Worm (Caenorhabditis elegans) whole organism, L3 larva: ENCODE data around the gene C47D12.2.
A peak's percentile ranks its signal among the peaks of the same experiment; 100 is the strongest.

ENCODE experiments used
- R02D3.7 ChIP-seq: fragments of 150-350 bp; optimal IDR thresholded peaks from 2 replicates; lab custom pipeline; 2014; ENCODE audit warnings: missing biosample characterization, missing genetic modification characterization
- aly-2 ChIP-seq: fragments of 150-350 bp; optimal IDR thresholded peaks from 2 replicates; lab custom pipeline; 2014; ENCODE audit warnings: missing biosample characterization, missing genetic modification characterization
- ama-1 ChIP-seq: fragments of 150-350 bp; optimal IDR thresholded peaks from 2 replicates; lab custom pipeline; 2018
- ceh-16 ChIP-seq: sonication (generic microtip); optimal IDR thresholded peaks from 2 replicates; lab custom pipeline; 2017; ENCODE audit warnings: missing biosample characterization, missing genetic modification characterization
- ceh-28 ChIP-seq: fragments of 150-350 bp; optimal IDR thresholded peaks from 2 replicates; lab custom pipeline; 2014; ENCODE audit warnings: missing biosample characterization, missing genetic modification reagents, missing genetic modification characterization
- ceh-82 ChIP-seq: fragments of 150-350 bp; optimal IDR thresholded peaks from 2 replicates; lab custom pipeline; 2014; ENCODE audit warnings: missing biosample characterization, missing genetic modification characterization
- ceh-9 ChIP-seq: sonication (generic microtip); optimal IDR thresholded peaks from 2 replicates; lab custom pipeline; 2018; ENCODE audit warnings: missing biosample characterization, missing genetic modification characterization
- daf-12 ChIP-seq: fragments of 150-350 bp; optimal IDR thresholded peaks from 2 replicates; lab custom pipeline; 2014; ENCODE audit warnings: missing biosample characterization, missing genetic modification reagents, missing genetic modification characterization
- egl-27 ChIP-seq: sonication (generic microtip); optimal IDR thresholded peaks from 4 replicates; lab custom pipeline; 2017; ENCODE audit warnings: missing biosample characterization, missing genetic modification reagents, missing genetic modification characterization
- elt-3 ChIP-seq, 3 experiments: fragments of 150-350 bp in 1 of 3; sonication (generic microtip) in 2 of 3; optimal IDR thresholded peaks; 2 replicates in 2 of 3; 4 replicates in 1 of 3; lab custom pipeline; 2014 to 2017; ENCODE audit warnings: missing biosample characterization in 3 of 3, missing genetic modification characterization in 3 of 3
- eor-1 ChIP-seq, 2 experiments: fragments of 150-350 bp; optimal IDR thresholded peaks; 2 replicates each; lab custom pipeline; 2014 to 2018; ENCODE audit warnings: missing biosample characterization in 2 of 2, missing genetic modification characterization in 2 of 2
- fkh-10 ChIP-seq: sonication (generic microtip); optimal IDR thresholded peaks from 2 replicates; lab custom pipeline; 2017; ENCODE audit warnings: missing biosample characterization, missing genetic modification reagents, missing genetic modification characterization
- fos-1 ChIP-seq: fragments of 150-350 bp; optimal IDR thresholded peaks from 2 replicates; lab custom pipeline; 2014; ENCODE audit warnings: missing biosample characterization, missing genetic modification characterization
- lin-15B ChIP-seq: fragments of 150-350 bp; optimal IDR thresholded peaks from 2 replicates; lab custom pipeline; 2014; ENCODE audit warnings: missing biosample characterization, missing genetic modification characterization
- lin-39 ChIP-seq: fragments of 150-350 bp; optimal IDR thresholded peaks from 2 replicates; lab custom pipeline; 2018; ENCODE audit warnings: missing biosample characterization, missing genetic modification reagents, missing genetic modification characterization
- lsy-12 ChIP-seq: sonication (generic microtip); optimal IDR thresholded peaks from 2 replicates; lab custom pipeline; 2016; ENCODE audit warnings: mild to moderate bottlenecking, missing genetic modification characterization, missing compliant biosample characterization
- mml-1 ChIP-seq: fragments of 150-350 bp; sonication (generic microtip); optimal IDR thresholded peaks from 3 replicates; lab custom pipeline; 2014; ENCODE audit warnings: missing biosample characterization, missing genetic modification characterization
- nfya-1 ChIP-seq: sonication (generic microtip); optimal IDR thresholded peaks from 2 replicates; lab custom pipeline; 2017; ENCODE audit warnings: missing genetic modification characterization, mild to moderate bottlenecking, missing compliant biosample characterization, antibody characterized with exemption, moderate library complexity; ENCODE audit not compliant: insufficient read depth
- nhr-23 ChIP-seq: fragments of 150-350 bp; optimal IDR thresholded peaks from 2 replicates; lab custom pipeline; 2014; ENCODE audit warnings: missing biosample characterization, missing genetic modification reagents, missing genetic modification characterization
- nhr-237 ChIP-seq: fragments of 150-350 bp; optimal IDR thresholded peaks from 2 replicates; lab custom pipeline; 2014; ENCODE audit warnings: missing biosample characterization, missing genetic modification characterization
- nhr-43 ChIP-seq: sonication (generic microtip); optimal IDR thresholded peaks from 2 replicates; lab custom pipeline; 2016; ENCODE audit warnings: mild to moderate bottlenecking, missing genetic modification characterization, missing compliant biosample characterization; ENCODE audit not compliant: poor library complexity, severe bottlenecking
- nhr-77 ChIP-seq: fragments of 150-350 bp; optimal IDR thresholded peaks from 2 replicates; lab custom pipeline; 2014; ENCODE audit warnings: missing biosample characterization, missing genetic modification characterization
- pqm-1 ChIP-seq: fragments of 150-350 bp; optimal IDR thresholded peaks from 2 replicates; lab custom pipeline; 2017; ENCODE audit warnings: missing biosample characterization, missing genetic modification characterization, inconsistent platforms
- snpc-4 ChIP-seq: fragments of 150-350 bp; optimal IDR thresholded peaks from 2 replicates; lab custom pipeline; 2014; ENCODE audit warnings: missing biosample characterization, missing genetic modification characterization
- unc-39 ChIP-seq: sonication (generic microtip); optimal IDR thresholded peaks from 4 replicates; lab custom pipeline; 2017; ENCODE audit warnings: missing biosample characterization, missing genetic modification characterization
- unc-62 ChIP-seq: fragments of 150-350 bp; sonication (generic microtip); optimal IDR thresholded peaks from 4 replicates; lab custom pipeline; 2014; ENCODE audit warnings: missing biosample characterization, missing genetic modification reagents, missing genetic modification characterization
- ztf-4 ChIP-seq: fragments of 150-350 bp; optimal IDR thresholded peaks from 2 replicates; lab custom pipeline; 2014; ENCODE audit warnings: missing biosample characterization, missing genetic modification characterization

Gene C47D12.2

DNA sequence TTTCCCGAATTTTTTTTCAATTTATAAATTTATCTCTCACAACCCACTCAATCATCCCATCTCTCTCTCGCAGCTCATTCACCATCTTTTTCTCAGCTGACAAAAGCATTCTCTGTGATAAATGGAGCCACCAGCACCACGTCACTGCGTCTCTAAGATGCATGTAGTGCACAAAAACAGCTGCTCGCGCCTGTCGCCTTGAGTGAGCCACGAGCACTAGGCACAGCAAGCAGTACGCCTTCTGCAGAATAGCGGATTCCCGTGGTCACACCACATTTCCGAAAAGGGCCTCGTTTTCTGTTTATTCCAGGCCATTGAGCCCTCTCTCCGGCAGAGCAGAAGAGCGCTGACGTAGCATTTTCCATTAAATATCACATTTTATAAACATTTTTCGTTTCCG is 37.5 kb downstream of the C47D12.2 start, which contains the start of gene F13D12.10:
F13D12.10 (plus strand) TSS at position 231 of the 400 bp plus-strand sequence.
- TF ChIP-seq nfya-1 (tag; lab: Kevin White, UChicago) (peak; percentile 14), eor-1 (tag; optimal IDR thresholded peaks at IDR 0.05; lab: Kevin White, UChicago) (no peak), lin-39 (tag; lab: Kevin White, UChicago) (peak; percentile 55)

ce11 chrII:11714728-11715127 is 38.6 kb downstream of the C47D12.2 start:
- TF ChIP-seq aly-2 (tag; lab: Kevin White, UChicago) (no peak), snpc-4 (tag; lab: Kevin White, UChicago) (peak; percentile 50)

DNA sequence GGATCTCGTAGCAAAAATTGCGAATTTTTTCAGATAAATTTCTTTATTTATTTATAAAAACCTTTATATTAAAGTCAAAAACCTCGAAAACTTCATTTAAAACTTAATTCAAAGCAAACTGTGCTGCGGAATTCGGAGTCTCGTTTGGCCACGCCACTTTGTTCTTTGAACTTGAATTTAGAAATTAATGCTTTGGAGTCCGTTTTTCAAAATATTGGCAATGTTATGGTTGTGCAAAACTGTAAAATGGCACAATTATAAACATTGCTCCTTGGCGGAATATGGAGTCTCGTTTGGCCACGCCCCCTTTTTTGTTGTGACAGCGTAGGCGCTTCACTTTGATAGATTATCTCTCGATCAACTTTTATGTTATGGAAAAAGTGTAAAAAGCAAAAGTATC is 43.4 kb downstream of the C47D12.2 start:
- no peak for TF ChIP-seq ceh-82
- no peak for TF ChIP-seq fos-1 (tag; lab: Kevin White, UChicago)
- no peak for TF ChIP-seq lin-15B (tag; lab: Kevin White, UChicago)
- no peak for TF ChIP-seq eor-1 (tag; optimal IDR thresholded peaks at IDR 0.05; lab: Kevin White, UChicago)
- no peak for TF ChIP-seq nhr-23 (tag; lab: Kevin White, UChicago)
- TF ChIP-seq ztf-4 (tag; lab: Kevin White, UChicago) = no peak
- no peak for TF ChIP-seq nhr-43 (tag; lab: Kevin White, UChicago)

- no peak for TF ChIP-seq fkh-10 (GFP tag; lab: Kevin White, UChicago)
- TF ChIP-seq ztf-4 (tag; lab: Kevin White, UChicago) = no peak
- no peak for TF ChIP-seq lin-15B (tag; lab: Kevin White, UChicago)
- no peak for TF ChIP-seq unc-62 (GFP tag; lab: Kevin White, UChicago)
- TF ChIP-seq R02D3.7 = no peak
- no peak for TF ChIP-seq nfya-1 (tag; lab: Kevin White, UChicago)
- TF ChIP-seq aly-2 (tag; lab: Kevin White, UChicago) = no peak
- TF ChIP-seq unc-39 = no peak
- no peak for TF ChIP-seq lsy-12
- TF ChIP-seq nhr-23 (tag; lab: Kevin White, UChicago) = no peak
- TF ChIP-seq ceh-16 (tag; lab: Kevin White, UChicago) = no peak
Observed at ce11 chrII:11720102-11720501, 44.0 kb downstream of the C47D12.2 start, which contains the start of gene F13D12.3. F13D12.3 (plus strand) TSS chrII:11720402.

DNA sequence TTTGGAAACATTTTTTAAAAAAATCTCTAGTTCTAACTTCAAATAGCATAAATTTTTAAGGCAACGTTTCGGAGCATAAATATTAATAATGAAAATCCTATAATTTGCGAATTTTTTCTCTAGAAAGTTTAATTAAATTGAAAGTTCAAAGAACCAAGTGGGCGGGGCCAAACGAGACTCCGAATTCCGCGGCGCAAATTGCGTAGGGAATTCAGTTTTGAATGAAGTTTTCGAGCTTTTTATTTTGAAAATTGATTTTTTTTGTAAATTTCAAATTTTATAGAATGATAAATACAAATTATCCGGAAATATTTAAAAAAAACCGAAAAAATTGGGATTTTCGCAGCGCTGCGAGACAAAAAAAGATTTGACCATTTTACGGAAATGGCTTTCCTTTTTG is 44.7 kb downstream of the C47D12.2 start:
- TF ChIP-seq nhr-43 (tag; lab: Kevin White, UChicago) (no peak), snpc-4 (tag; lab: Kevin White, UChicago) (no peak)

- no peak for TF ChIP-seq aly-2 (tag; lab: Kevin White, UChicago)
- TF ChIP-seq ceh-28 = no peak
Observed at ce11 chrII:11721604-11722003, 45.5 kb downstream of the C47D12.2 start.

ce11 chrII:11722164-11722563 is 46.1 kb downstream of the C47D12.2 start:
- TF ChIP-seq fos-1 (tag; lab: Kevin White, UChicago) = no peak
- TF ChIP-seq ama-1 (lab: Kevin White, UChicago) = no peak
- TF ChIP-seq daf-12 (tag; lab: Kevin White, UChicago) = no peak
- TF ChIP-seq pqm-1 = no peak
- TF ChIP-seq mml-1 (tag; lab: Kevin White, UChicago) = no peak
- no peak for TF ChIP-seq nhr-237 (tag; lab: Kevin White, UChicago)
- TF ChIP-seq elt-3 (tag; optimal IDR thresholded peaks at IDR 0.05; lab: Kevin White, UChicago) = no peak
- TF ChIP-seq unc-39 = no peak
- no peak for TF ChIP-seq egl-27 (tag; lab: Kevin White, UChicago)
- TF ChIP-seq eor-1 (tag; optimal IDR thresholded peaks at IDR 0.05; lab: Kevin White, UChicago) = no peak
- TF ChIP-seq ceh-82 = no peak
- TF ChIP-seq nhr-23 (tag; lab: Kevin White, UChicago) = no peak
- TF ChIP-seq, all 47 proteins: peak for 0

- TF ChIP-seq egl-27 (tag; lab: Kevin White, UChicago) (no peak), unc-62 (GFP tag; lab: Kevin White, UChicago) (no peak), ceh-9 (tag; lab: Kevin White, UChicago) (no peak), nhr-77 (no peak)
Observed at ce11 chrII:11723904-11724303, 47.8 kb downstream of the C47D12.2 start, which contains the start of gene ldh-1. ldh-1 (plus strand) TSS chrII:11724204.
